Fruit fly (Drosophila melanogaster): Measurements from ENCODE around the gene CCT7.

DNA sequence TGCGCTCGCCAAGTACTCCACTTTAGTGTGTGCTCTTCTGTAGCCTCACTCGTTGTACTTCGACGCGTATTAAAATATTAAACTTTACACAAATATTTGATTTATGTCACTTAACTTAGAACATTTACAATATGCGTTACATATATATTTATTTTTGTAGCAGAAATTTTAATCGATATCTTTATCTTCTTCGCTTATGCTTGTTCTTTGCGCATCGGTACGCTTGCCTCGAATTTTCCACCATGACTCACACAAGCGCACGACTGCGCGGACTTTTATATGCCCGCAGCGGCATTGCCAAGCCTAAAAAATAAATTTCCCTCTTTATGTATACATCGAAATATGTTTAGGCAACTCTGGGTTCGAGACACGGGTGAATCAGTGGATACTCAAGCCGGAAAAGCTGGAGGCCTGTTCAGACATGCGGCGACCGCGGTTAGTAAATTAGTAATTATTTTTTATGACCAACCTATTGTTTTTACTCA, 19.1 kb downstream of the CCT7 start, which contains the start of gene aqz:
- no peak for TF ChIP-seq psq (optimal IDR thresholded peaks at IDR 0.05)
- no peak for TF ChIP-seq Sin3A (optimal IDR thresholded peaks at IDR 0.05)

Measured in Kc167 (cell line).